Worm (Caenorhabditis elegans): ENCODE measurements around the gene ceh-75.

ce11 chrV:9930612-9931065, 9.5 kb downstream of the ceh-75 start, which contains the start of the genes rmh-2 and suds-3:
- TF ChIP-seq nhr-11 (tag; optimal IDR thresholded peaks at IDR 0.05) (no peak), skn-1 (tag; optimal IDR thresholded peaks at IDR 0.05) (no peak), elt-3 (tag; optimal IDR thresholded peaks at IDR 0.05) (no peak), lin-11 (tag; optimal IDR thresholded peaks at IDR 0.05) (peak; percentile 51), fos-1 (tag; optimal IDR thresholded peaks at IDR 0.05) (no peak), nhr-10 (tag; optimal IDR thresholded peaks at IDR 0.05) (no peak), unc-62 (GFP tag; optimal IDR thresholded peaks at IDR 0.05) (no peak), lin-13 (GFP tag; optimal IDR thresholded peaks at IDR 0.05) (peak; percentile 1), lsy-2 (tag; optimal IDR thresholded peaks at IDR 0.05) (no peak), ztf-11 (tag; optimal IDR thresholded peaks at IDR 0.05) (no peak), F13H6.1 (tag; optimal IDR thresholded peaks at IDR 0.05) (no peak), dmd-4 (tag; optimal IDR thresholded peaks at IDR 0.05) (no peak)
